Worm (Caenorhabditis elegans) whole organism, L4 larva: Measurements from ENCODE around the gene puf-12.

Source experiments
- F49E8.2 ChIP-seq: sonication (generic microtip); optimal IDR thresholded peaks from 2 replicates; lab custom pipeline; 2016; ENCODE audit warnings: missing compliant biosample characterization, mild to moderate bottlenecking, missing genetic modification characterization, borderline replicate concordance
- R02D3.7 ChIP-seq: fragments of 150-350 bp; sonication (generic microtip); optimal IDR thresholded peaks from 3 replicates; lab custom pipeline; 2014; ENCODE audit warnings: missing biosample characterization, missing genetic modification characterization
- T26A8.4 ChIP-seq: fragments of 200-800 bp; sonication (Bioruptor generic); IDR thresholded peaks from 2 replicates; pipeline ENCODE4 v1.3.6; 2022; ENCODE audit warnings: missing genetic modification characterization, missing compliant biosample characterization
- Y48G9A.11 ChIP-seq: fragments of 200-800 bp; sonication (Bioruptor generic); IDR thresholded peaks from 2 replicates; pipeline ENCODE4 v1.3.6; 2022; ENCODE audit warnings: missing genetic modification reagents, missing genetic modification characterization, missing compliant biosample characterization
- Y5F2A.4 ChIP-seq: fragments of 200-800 bp; sonication (Bioruptor generic); optimal IDR thresholded peaks from 2 replicates; lab custom pipeline; 2018; ENCODE audit warnings: mild to moderate bottlenecking, missing genetic modification characterization, missing compliant biosample characterization
- ZK546.5 ChIP-seq, 2 experiments: sonication (generic microtip); optimal IDR thresholded peaks; 2 replicates each; lab custom pipeline; 2017; ENCODE audit warnings: missing biosample characterization in 2 of 2, missing genetic modification characterization in 2 of 2
- aha-1 ChIP-seq: fragments of 150-350 bp; peaks from one replicate; lab custom pipeline; 2014; ENCODE audit warnings: missing biosample characterization, missing genetic modification characterization
- ceh-20 ChIP-seq: fragments of 200-800 bp; sonication (Bioruptor generic); IDR thresholded peaks from 2 replicates; pipeline ENCODE4 v1.3.6; 2022; ENCODE audit warnings: missing genetic modification reagents, missing genetic modification characterization, missing compliant biosample characterization
- ceh-82 ChIP-seq: sonication (generic microtip); optimal IDR thresholded peaks from 2 replicates; lab custom pipeline; 2017; ENCODE audit warnings: missing biosample characterization, missing genetic modification characterization
- ces-1 ChIP-seq: fragments of 150-350 bp; sonication (generic microtip); optimal IDR thresholded peaks from 4 replicates; lab custom pipeline; 2014; ENCODE audit warnings: missing biosample characterization, missing genetic modification reagents, missing genetic modification characterization
- cey-2 ChIP-seq: sonication (generic microtip); optimal IDR thresholded peaks from 3 replicates; lab custom pipeline; 2017; ENCODE audit warnings: missing genetic modification characterization, mild to moderate bottlenecking, missing compliant biosample characterization, antibody characterized with exemption, borderline replicate concordance; ENCODE audit not compliant: insufficient read depth
- ctbp-1 ChIP-seq: fragments of 200-800 bp; sonication (Bioruptor generic); IDR thresholded peaks from 2 replicates; pipeline ENCODE4 v1.3.6; 2022; ENCODE audit warnings: missing genetic modification reagents, missing genetic modification characterization, missing compliant biosample characterization
- dmd-6 ChIP-seq: fragments of 200-800 bp; sonication (Bioruptor generic); IDR thresholded peaks from 2 replicates; pipeline ENCODE4 v1.3.6; 2022; ENCODE audit warnings: missing genetic modification reagents, missing genetic modification characterization, missing compliant biosample characterization
- dpl-1 ChIP-seq: fragments of 150-350 bp; optimal IDR thresholded peaks from 2 replicates; lab custom pipeline; 2014; ENCODE audit warnings: missing biosample characterization, missing genetic modification reagents, missing genetic modification characterization
- egl-43 ChIP-seq: fragments of 200-800 bp; sonication (Bioruptor generic); IDR thresholded peaks from 2 replicates; pipeline ENCODE4 v1.3.6; 2022; ENCODE audit warnings: missing genetic modification reagents, missing genetic modification characterization, missing compliant biosample characterization
- hif-1 ChIP-seq, 2 experiments: sonication (generic microtip); optimal IDR thresholded peaks; 2 replicates each; lab custom pipeline; 2016 to 2017; ENCODE audit warnings: missing compliant biosample characterization in 2 of 2, missing genetic modification characterization in 2 of 2, missing genetic modification reagents in 2 of 2, missing genotype in 2 of 2, mild to moderate bottlenecking in 1 of 2
- jun-1 ChIP-seq: fragments of 150-350 bp; optimal IDR thresholded peaks from 2 replicates; lab custom pipeline; 2014; ENCODE audit warnings: missing biosample characterization, missing genetic modification reagents, missing genetic modification characterization
- lin-29 ChIP-seq: fragments of 200-800 bp; sonication (Bioruptor generic); IDR thresholded peaks from 2 replicates; pipeline ENCODE4 v1.3.6; 2022; ENCODE audit warnings: missing genetic modification reagents, missing genetic modification characterization, missing compliant biosample characterization
- lin-39 ChIP-seq: fragments of 150-350 bp; optimal IDR thresholded peaks from 2 replicates; lab custom pipeline; 2014; ENCODE audit warnings: missing biosample characterization, missing genetic modification reagents, missing genetic modification characterization
- lir-3 ChIP-seq: sonication (generic microtip); optimal IDR thresholded peaks from 2 replicates; lab custom pipeline; 2016; ENCODE audit warnings: mild to moderate bottlenecking, missing genetic modification characterization, missing compliant biosample characterization
- lsy-2 ChIP-seq, 2 experiments: fragments of 150-350 bp in 1 of 2; sonication (generic microtip) in 1 of 2; optimal IDR thresholded peaks; 2 replicates each; lab custom pipeline; 2014 to 2017; ENCODE audit warnings: missing biosample characterization in 2 of 2, missing genetic modification characterization in 2 of 2
- mdl-1 ChIP-seq, 2 experiments: fragments of 150-350 bp in 1 of 2; sonication (generic microtip) in 1 of 2; optimal IDR thresholded peaks; 2 replicates each; lab custom pipeline; 2014 to 2017; ENCODE audit warnings: missing biosample characterization in 2 of 2, missing genetic modification characterization in 2 of 2
- mep-1 ChIP-seq: fragments of 150-350 bp; sonication (generic microtip); optimal IDR thresholded peaks from 3 replicates; lab custom pipeline; 2014; ENCODE audit warnings: missing biosample characterization, missing genetic modification characterization
- mes-2 ChIP-seq: sonication (generic microtip); optimal IDR thresholded peaks from 2 replicates; lab custom pipeline; 2016; ENCODE audit warnings: missing genotype, mild to moderate bottlenecking, missing genetic modification characterization, missing compliant biosample characterization; ENCODE audit not compliant: poor library complexity, severe bottlenecking
- nhr-11 ChIP-seq: fragments of 150-350 bp; optimal IDR thresholded peaks from 2 replicates; lab custom pipeline; 2014; ENCODE audit warnings: missing biosample characterization, missing genetic modification characterization
- nhr-111 ChIP-seq: fragments of 200-800 bp; sonication (Bioruptor generic); optimal IDR thresholded peaks from 2 replicates; lab custom pipeline; 2018; ENCODE audit warnings: mild to moderate bottlenecking, missing genetic modification characterization, missing compliant biosample characterization
- nhr-237 ChIP-seq: sonication (generic microtip); optimal IDR thresholded peaks from 2 replicates; lab custom pipeline; 2017; ENCODE audit warnings: missing biosample characterization, missing genetic modification characterization
- nhr-6 ChIP-seq: fragments of 150-350 bp; optimal IDR thresholded peaks from 2 replicates; lab custom pipeline; 2014; ENCODE audit warnings: missing biosample characterization, missing genetic modification characterization
- pha-4 ChIP-seq, 2 experiments: fragments of 150-350 bp in 1 of 2; fragments of 200-800 bp in 1 of 2; sonication (Bioruptor generic) in 1 of 2; IDR thresholded peaks in 1 of 2; optimal IDR thresholded peaks in 1 of 2; 2 replicates each; pipeline versions ENCODE4 v1.3.6 to Lab custom; 2014 to 2022; ENCODE audit warnings: missing genetic modification characterization in 2 of 2, missing genetic modification reagents in 2 of 2, missing biosample characterization in 1 of 2, missing compliant biosample characterization in 1 of 2
- snpc-1.2 ChIP-seq: fragments of 200-800 bp; sonication (Bioruptor generic); IDR thresholded peaks from 2 replicates; pipeline ENCODE4 v1.3.6; 2022; ENCODE audit warnings: missing genetic modification reagents, missing genetic modification characterization, missing compliant biosample characterization
- tra-1 ChIP-seq: fragments of 200-800 bp; sonication (Bioruptor generic); IDR thresholded peaks from 2 replicates; pipeline ENCODE4 v1.3.6; 2022; ENCODE audit warnings: missing genetic modification reagents, missing genetic modification characterization, missing compliant biosample characterization
- unc-39 ChIP-seq: sonication (generic microtip); optimal IDR thresholded peaks from 2 replicates; lab custom pipeline; 2017; ENCODE audit warnings: missing biosample characterization, missing genetic modification characterization
- vab-7 ChIP-seq: fragments of 200-800 bp; sonication (Bioruptor generic); IDR thresholded peaks from 2 replicates; pipeline ENCODE4 v1.3.6; 2022; ENCODE audit warnings: missing genetic modification reagents, missing genetic modification characterization, missing compliant biosample characterization
- ztf-7 ChIP-seq: fragments of 150-350 bp; optimal IDR thresholded peaks from 2 replicates; lab custom pipeline; 2014; ENCODE audit warnings: missing biosample characterization, missing genetic modification characterization

The puf-12 gene

DNA sequence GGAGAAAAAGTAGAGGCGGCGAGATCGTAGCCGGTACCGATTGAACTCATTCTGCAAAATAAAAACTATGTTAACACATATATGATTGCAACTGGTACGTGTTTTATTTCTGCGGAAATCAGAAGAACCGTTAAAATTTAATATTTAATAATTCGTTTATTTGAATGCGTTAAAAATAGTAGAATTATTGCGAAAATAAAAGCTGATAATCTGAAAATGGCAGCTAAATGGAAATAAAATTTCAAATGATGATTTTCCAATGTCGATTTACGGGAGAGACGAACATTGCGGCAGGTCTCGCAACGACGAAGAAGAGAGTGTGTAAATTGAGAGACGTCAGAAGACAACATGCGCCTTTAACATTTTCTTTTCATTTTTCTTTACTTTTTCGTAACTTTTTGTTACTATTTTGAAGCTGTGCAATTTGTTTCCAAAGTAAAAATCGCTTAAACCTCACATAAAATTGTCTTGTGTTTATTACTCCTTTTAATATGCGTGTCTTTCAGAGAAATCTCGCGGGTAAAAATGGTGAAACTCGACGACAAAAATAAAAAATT, at the start of gene puf-12, which contains the start of gene pas-7:
puf-12 (plus strand) TSS at position 507 of the 557 bp plus-strand sequence.
pas-7 (minus strand) TSS at position 51 of the 557 bp plus-strand sequence.
- TF ChIP-seq dmd-6 (GFP tag; lab: Robert Waterston, UW) (no peak), vab-7 (GFP tag; lab: Robert Waterston, UW) (no peak), nhr-6 (tag; lab: Kevin White, UChicago) (peak; percentile 65), R02D3.7 (tag; lab: Kevin White, UChicago) (peak; percentile 38), tra-1 (GFP tag; lab: Robert Waterston, UW) (no peak), mdl-1 (tag; optimal IDR thresholded peaks at IDR 0.05; lab: Kevin White, UChicago) (no peak), nhr-237 (tag; lab: Kevin White, UChicago) (no peak), snpc-1.2 (GFP tag; lab: Robert Waterston, UW) (no peak), pha-4 (GFP tag; IDR thresholded peaks at IDR 0.05; lab: Robert Waterston, UW) (no peak), pha-4 (tag; optimal IDR thresholded peaks at IDR 0.05; lab: Kevin White, UChicago) (peak; percentile 65), mes-2 (tag; lab: Kevin White, UChicago) (peak; percentile 64), lsy-2 (tag; optimal IDR thresholded peaks at IDR 0.05; lab: Kevin White, UChicago) (peak in 1 of 2 experiments; percentile 66), lin-39 (tag; lab: Kevin White, UChicago) (no peak), dpl-1 (peak; percentile 12), ces-1 (GFP tag; lab: Kevin White, UChicago) (no peak), lin-29 (GFP tag; lab: Robert Waterston, UW) (no peak), nhr-111 (no peak), Y5F2A.4 (GFP tag; lab: Kevin White, UChicago) (no peak), egl-43 (GFP tag; lab: Robert Waterston, UW) (no peak)
- TF ChIP-seq, all 104 proteins: peak for 6

DNA sequence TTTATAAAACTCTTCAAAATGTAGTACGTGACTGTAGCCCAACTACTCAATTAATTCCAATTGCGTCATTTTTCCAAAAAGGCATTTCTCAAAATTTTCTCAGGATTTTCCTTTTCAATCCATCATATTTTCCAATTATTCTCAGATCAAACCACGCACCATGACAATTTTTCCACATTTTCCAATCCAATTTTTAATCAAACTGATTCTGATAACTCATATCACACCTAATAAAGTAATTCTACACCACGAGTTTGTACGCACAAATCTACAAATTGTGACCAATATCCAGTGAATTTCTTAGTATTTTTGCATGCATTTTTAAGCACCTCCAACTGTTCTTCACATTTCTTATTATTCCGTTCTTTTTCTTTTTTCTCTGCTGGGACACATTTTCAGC, 48.6 kb upstream of the puf-12 start:
- peak; percentile 77 for TF ChIP-seq aha-1
- TF ChIP-seq nhr-11 (tag; lab: Kevin White, UChicago): peak; percentile 47
- TF ChIP-seq ZK546.5 (tag; optimal IDR thresholded peaks at IDR 0.05; lab: Kevin White, UChicago): no peak
- no peak for TF ChIP-seq T26A8.4 (GFP tag; lab: Robert Waterston, UW)
- no peak for TF ChIP-seq jun-1 (tag; lab: Kevin White, UChicago)
- no peak for TF ChIP-seq Y48G9A.11 (GFP tag; lab: Robert Waterston, UW)
- TF ChIP-seq ztf-7 (tag; lab: Kevin White, UChicago): no peak
- TF ChIP-seq ctbp-1: no peak

DNA sequence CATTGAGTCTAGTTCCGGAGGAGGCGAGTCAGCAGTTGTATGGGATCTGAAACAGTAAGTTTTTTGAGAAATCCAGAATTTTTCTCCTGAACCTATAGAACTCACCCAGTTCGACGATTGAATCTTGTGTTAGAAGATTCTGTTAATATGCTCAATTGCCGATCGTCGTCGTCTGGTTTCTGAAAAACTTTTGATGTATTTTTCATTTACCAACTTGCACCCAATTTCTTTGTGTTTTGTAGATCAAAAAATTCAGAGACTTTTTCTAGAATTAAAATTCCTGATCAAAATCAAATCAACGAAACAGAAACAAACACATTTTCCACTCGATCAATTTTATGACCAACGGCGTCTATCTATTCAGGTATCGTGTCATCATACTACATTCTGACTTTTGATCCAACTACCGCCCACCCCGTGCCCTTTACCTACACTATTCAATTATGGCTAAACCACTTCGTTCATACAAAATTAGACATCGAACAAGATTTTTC, 43.5 kb upstream of the puf-12 start, which contains the start of gene C18D1.2:
C18D1.2 (plus strand) TSS at position 444 of the 494 bp plus-strand sequence.
- TF ChIP-seq jun-1 (tag; lab: Kevin White, UChicago) (no peak), lir-3 (tag; lab: Kevin White, UChicago) (no peak), mep-1 (tag; lab: Kevin White, UChicago) (no peak), hif-1 (tag; optimal IDR thresholded peaks at IDR 0.05; lab: Kevin White, UChicago) (no peak), pha-4 (GFP tag; IDR thresholded peaks at IDR 0.05; lab: Robert Waterston, UW) (no peak), pha-4 (tag; optimal IDR thresholded peaks at IDR 0.05; lab: Kevin White, UChicago) (no peak), mdl-1 (tag; optimal IDR thresholded peaks at IDR 0.05; lab: Kevin White, UChicago) (no peak), F49E8.2 (no peak), T26A8.4 (GFP tag; lab: Robert Waterston, UW) (no peak), ceh-20 (no peak), ceh-82 (no peak), cey-2 (tag; lab: Kevin White, UChicago) (no peak), unc-39 (no peak)
